Fruit fly (Drosophila melanogaster) S2 (cell line): ENCODE measurements around the gene CG14459.

ENCODE experiments used
- CG8478 ChIP-seq: fragments of >200 bp; optimal IDR thresholded peaks from 2 replicates; lab custom pipeline; 2018
- CTCF ChIP-seq, 2 experiments: fragments of >200 bp; optimal IDR thresholded peaks; 2 replicates each; lab custom pipeline; 2018

- TF ChIP-seq CTCF (optimal IDR thresholded peaks at IDR 0.05; lab: Kevin White, UChicago) (no peak), CG8478 (lab: Kevin White, UChicago) (no peak)
These were observed 31.7 kb upstream of the CG14459 start, which contains the start of gene Jhbp6 for dm6 chr3L:22669275-22670006.
